Fruit fly (Drosophila melanogaster): ENCODE data around the gene CG42821.

The CG42821 gene

dm6 chr3R:17404155-17404554, 8.7 kb upstream of the CG42821 start:
- TF ChIP-seq D1 (tag; optimal IDR thresholded peaks at IDR 0.05) (no peak), rn (GFP tag; IDR thresholded peaks at IDR 0.05) (no peak), Ets98B (GFP tag; IDR thresholded peaks at IDR 0.05) (no peak), CG32121 (GFP tag; IDR thresholded peaks at IDR 0.05) (no peak), Pif1B (GFP tag; optimal IDR thresholded peaks at IDR 0.05) (no peak), CG10348 (GFP tag; IDR thresholded peaks at IDR 0.05) (no peak), Pif1A (GFP tag; optimal IDR thresholded peaks at IDR 0.05) (no peak), fd96Ca (GFP tag; IDR thresholded peaks at IDR 0.05) (no peak), CG34367 (tag; optimal IDR thresholded peaks at IDR 0.05) (no peak), CG8159 (tag; optimal IDR thresholded peaks at IDR 0.05) (no peak), gl (tag; optimal IDR thresholded peaks at IDR 0.05) (no peak), Snoo (tag; optimal IDR thresholded peaks at IDR 0.05) (no peak), EcR (GFP tag; optimal IDR thresholded peaks at IDR 0.05) (no peak), CG15710 (tag; optimal IDR thresholded peaks at IDR 0.05) (no peak), CG4496 (GFP tag; IDR thresholded peaks at IDR 0.05) (no peak)

- TF ChIP-seq CG13204 (GFP tag; optimal IDR thresholded peaks at IDR 0.05) (no peak), CG15710 (tag; optimal IDR thresholded peaks at IDR 0.05) (no peak), Pif1B (GFP tag; optimal IDR thresholded peaks at IDR 0.05) (no peak), Ets98B (GFP tag; IDR thresholded peaks at IDR 0.05) (no peak)
Observed at dm6 chr3R:17405009-17405408, 7.9 kb upstream of the CG42821 start, which contains the start of gene CG42823. TSS of gene CG42823 (minus strand) at chr3R:17405109.

- TF ChIP-seq CG4496 (GFP tag; IDR thresholded peaks at IDR 0.05) = no peak
- TF ChIP-seq CG17806 (tag; optimal IDR thresholded peaks at IDR 0.05) = no peak
- no peak for TF ChIP-seq CG8301 (tag; optimal IDR thresholded peaks at IDR 0.05)
- no peak for TF ChIP-seq CG32121 (GFP tag; IDR thresholded peaks at IDR 0.05)
- no peak for TF ChIP-seq fd96Ca (GFP tag; IDR thresholded peaks at IDR 0.05)
- no peak for TF ChIP-seq D1 (tag; optimal IDR thresholded peaks at IDR 0.05)
- no peak for TF ChIP-seq CG13204 (GFP tag; optimal IDR thresholded peaks at IDR 0.05)
- no peak for TF ChIP-seq CG34367 (tag; optimal IDR thresholded peaks at IDR 0.05)
- TF ChIP-seq CG14655 (GFP tag; optimal IDR thresholded peaks at IDR 0.05) = no peak
- no peak for TF ChIP-seq EcR (GFP tag; optimal IDR thresholded peaks at IDR 0.05)
- TF ChIP-seq Snoo (tag; optimal IDR thresholded peaks at IDR 0.05) = no peak
- no peak for TF ChIP-seq CG12605 (GFP tag; IDR thresholded peaks at IDR 0.05)
- no peak for TF ChIP-seq rn (GFP tag; IDR thresholded peaks at IDR 0.05)
- TF ChIP-seq CG15710 (tag; optimal IDR thresholded peaks at IDR 0.05) = no peak
- TF ChIP-seq CG10348 (GFP tag; IDR thresholded peaks at IDR 0.05) = no peak
- TF ChIP-seq CG9948 (tag; optimal IDR thresholded peaks at IDR 0.05) = no peak
Observed at dm6 chr3R:17406411-17406810, 6.5 kb upstream of the CG42821 start, which contains the start of the genes CG42824 and CG42798. TSS of gene CG42824 (minus strand) at chr3R:17406511. TSS of gene CG42798 (plus strand) at chr3R:17406678.

dm6 chr3R:17407576-17407975, 5.3 kb upstream of the CG42821 start, which contains the start of gene CG17283:
TSS of gene CG17283 (plus strand) at chr3R:17407876.
- TF ChIP-seq CG9948 (tag; optimal IDR thresholded peaks at IDR 0.05) = no peak
- TF ChIP-seq CG8301 (tag; optimal IDR thresholded peaks at IDR 0.05) = no peak
- TF ChIP-seq gl (tag; optimal IDR thresholded peaks at IDR 0.05) = no peak

- no peak for TF ChIP-seq D1 (tag; optimal IDR thresholded peaks at IDR 0.05)
- no peak for TF ChIP-seq Pif1B (GFP tag; optimal IDR thresholded peaks at IDR 0.05)
- TF ChIP-seq CG4496 (GFP tag; IDR thresholded peaks at IDR 0.05) = no peak
- TF ChIP-seq CG14655 (GFP tag; optimal IDR thresholded peaks at IDR 0.05) = no peak
- TF ChIP-seq CG10348 (GFP tag; IDR thresholded peaks at IDR 0.05) = no peak
- TF ChIP-seq EcR (GFP tag; optimal IDR thresholded peaks at IDR 0.05) = no peak
- no peak for TF ChIP-seq CG17806 (tag; optimal IDR thresholded peaks at IDR 0.05)
- TF ChIP-seq CG8159 (tag; optimal IDR thresholded peaks at IDR 0.05) = no peak
- no peak for TF ChIP-seq gl (tag; optimal IDR thresholded peaks at IDR 0.05)
- TF ChIP-seq CG9948 (tag; optimal IDR thresholded peaks at IDR 0.05) = no peak
- TF ChIP-seq CG15710 (tag; optimal IDR thresholded peaks at IDR 0.05) = no peak
- TF ChIP-seq CG34367 (tag; optimal IDR thresholded peaks at IDR 0.05) = no peak
- no peak for TF ChIP-seq fd96Ca (GFP tag; IDR thresholded peaks at IDR 0.05)
- TF ChIP-seq CG32121 (GFP tag; IDR thresholded peaks at IDR 0.05) = no peak
- no peak for TF ChIP-seq Snoo (tag; optimal IDR thresholded peaks at IDR 0.05)
- TF ChIP-seq CG8301 (tag; optimal IDR thresholded peaks at IDR 0.05) = no peak
- TF ChIP-seq CG12605 (GFP tag; IDR thresholded peaks at IDR 0.05) = no peak
- no peak for TF ChIP-seq CG13204 (GFP tag; optimal IDR thresholded peaks at IDR 0.05)
Observed at dm6 chr3R:17409319-17409718, 3.6 kb upstream of the CG42821 start, which contains the start of gene CG5860. TSS of gene CG5860 (plus strand) at chr3R:17409619.

- TF ChIP-seq CG10348 (GFP tag; IDR thresholded peaks at IDR 0.05) (no peak), Pif1A (GFP tag; optimal IDR thresholded peaks at IDR 0.05) (no peak), CG12605 (GFP tag; IDR thresholded peaks at IDR 0.05) (no peak), Ets98B (GFP tag; IDR thresholded peaks at IDR 0.05) (no peak), CG13204 (GFP tag; optimal IDR thresholded peaks at IDR 0.05) (no peak), CG15710 (tag; optimal IDR thresholded peaks at IDR 0.05) (no peak)
Observed at dm6 chr3R:17410808-17411207, 2.1 kb upstream of the CG42821 start, which contains the start of gene CG5863. TSS of gene CG5863 (plus strand) at chr3R:17411108.

DNA sequence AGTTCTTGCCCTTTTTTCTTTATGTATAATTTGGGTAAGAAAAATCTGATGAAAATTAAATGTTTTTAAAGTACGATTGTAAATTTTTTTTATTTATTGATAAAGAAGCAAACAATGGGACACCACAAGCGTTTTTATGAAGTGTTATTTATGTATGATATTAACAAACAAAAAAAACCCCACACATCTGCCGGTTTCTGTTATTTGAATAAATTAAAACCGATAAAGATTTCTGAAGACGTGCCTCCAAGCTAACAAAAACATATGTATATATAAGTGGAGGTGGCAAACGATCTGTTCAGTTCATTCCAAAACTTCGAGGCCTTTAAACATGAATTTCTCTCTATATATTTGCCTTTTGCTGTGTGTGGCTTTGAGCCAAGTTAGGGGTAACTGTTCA, 724 bp downstream of the CG42821 start, which contains the start of gene CG42822:
Gene CG42822, plus strand, starts transcription at position 301 of the 400 bp plus-strand sequence.
- TF ChIP-seq CG14655 (GFP tag; optimal IDR thresholded peaks at IDR 0.05) = no peak
- TF ChIP-seq CG12605 (GFP tag; IDR thresholded peaks at IDR 0.05) = no peak
- no peak for TF ChIP-seq CG15710 (tag; optimal IDR thresholded peaks at IDR 0.05)
- TF ChIP-seq Pif1A (GFP tag; optimal IDR thresholded peaks at IDR 0.05) = no peak
- no peak for TF ChIP-seq CG32121 (GFP tag; IDR thresholded peaks at IDR 0.05)
- no peak for TF ChIP-seq Snoo (tag; optimal IDR thresholded peaks at IDR 0.05)
